Fruit fly (Drosophila melanogaster) whole organism, prepupa: ENCODE measurements around the gene bip1.

Source experiments
- Blimp-1 ChIP-seq: fragments of 200-800 bp; sonication (Bioruptor generic); optimal IDR thresholded peaks from 3 replicates; lab custom pipeline; 2017; ENCODE audit warnings: missing biosample characterization, missing genetic modification characterization, mild to moderate bottlenecking, moderate library complexity, missing genetic modification reagents
- CG10631 ChIP-seq: fragments of 200-800 bp; sonication (Bioruptor generic); optimal IDR thresholded peaks from 2 replicates; lab custom pipeline; 2016; ENCODE audit warnings: missing biosample characterization, missing genetic modification characterization
- CG10669 ChIP-seq: fragments of 200-800 bp; sonication (Bioruptor generic); optimal IDR thresholded peaks from 3 replicates; lab custom pipeline; 2018; ENCODE audit warnings: missing biosample characterization, mild to moderate bottlenecking, missing genetic modification characterization, moderate library complexity
- CG11294 ChIP-seq: fragments of 200-800 bp; sonication (Bioruptor generic); IDR thresholded peaks from 2 replicates; pipeline ENCODE4 v1.3.6; 2022; ENCODE audit warnings: missing biosample characterization, missing genetic modification characterization
- CG11762 ChIP-seq: fragments of 200-800 bp; sonication (Bioruptor generic); optimal IDR thresholded peaks from 3 replicates; lab custom pipeline; 2016; ENCODE audit warnings: missing biosample characterization, missing genetic modification characterization; ENCODE audit not compliant: insufficient read depth
- CG15336 ChIP-seq: fragments of 200-800 bp; sonication (Bioruptor generic); IDR thresholded peaks from 2 replicates; pipeline ENCODE4 v1.3.6; 2022; ENCODE audit warnings: missing biosample characterization, missing genetic modification characterization
- CG16779 ChIP-seq: fragments of 200-800 bp; sonication (Bioruptor generic); optimal IDR thresholded peaks from 3 replicates; lab custom pipeline; 2017; ENCODE audit warnings: missing biosample characterization, mild to moderate bottlenecking, missing genetic modification characterization
- CG32006 ChIP-seq: fragments of 200-800 bp; sonication (Bioruptor generic); optimal IDR thresholded peaks from 3 replicates; lab custom pipeline; 2017; ENCODE audit warnings: missing biosample characterization, mild to moderate bottlenecking, missing genetic modification characterization
- CG3919 ChIP-seq: fragments of 200-800 bp; sonication (Bioruptor generic); optimal IDR thresholded peaks from 3 replicates; lab custom pipeline; 2016; ENCODE audit warnings: missing biosample characterization, missing genetic modification characterization
- CG4318 ChIP-seq: fragments of 200-800 bp; sonication (Bioruptor generic); optimal IDR thresholded peaks from 3 replicates; lab custom pipeline; 2017; ENCODE audit warnings: missing biosample characterization, mild to moderate bottlenecking, missing genetic modification characterization
- CG6276 ChIP-seq: fragments of 200-800 bp; sonication (Bioruptor generic); optimal IDR thresholded peaks from 2 replicates; lab custom pipeline; 2017; ENCODE audit warnings: missing biosample characterization, mild to moderate bottlenecking, missing genetic modification characterization
- CG6792 ChIP-seq: fragments of 200-800 bp; sonication (Bioruptor generic); optimal IDR thresholded peaks from 3 replicates; lab custom pipeline; 2016; ENCODE audit warnings: missing biosample characterization, missing genetic modification characterization
- CG6808 ChIP-seq: fragments of 200-800 bp; sonication (Bioruptor generic); optimal IDR thresholded peaks from 3 replicates; lab custom pipeline; 2017; ENCODE audit warnings: missing biosample characterization, missing genetic modification characterization, mild to moderate bottlenecking, moderate library complexity, missing genetic modification reagents
- CG6854 ChIP-seq: fragments of 200-800 bp; sonication (Bioruptor generic); optimal IDR thresholded peaks from 2 replicates; lab custom pipeline; 2017; ENCODE audit warnings: missing biosample characterization, mild to moderate bottlenecking, missing genetic modification characterization
- CG7368 ChIP-seq: fragments of 200-800 bp; sonication (Bioruptor generic); optimal IDR thresholded peaks from 3 replicates; lab custom pipeline; 2016; ENCODE audit warnings: missing biosample characterization, missing genetic modification characterization
- CG8119 ChIP-seq: fragments of 200-800 bp; sonication (Bioruptor generic); IDR thresholded peaks from 3 replicates; pipeline ENCODE4 v1.3.6; 2022; ENCODE audit warnings: missing biosample characterization, missing genetic modification characterization
- CG8319 ChIP-seq: fragments of 200-800 bp; sonication (Bioruptor generic); optimal IDR thresholded peaks from 3 replicates; lab custom pipeline; 2016; ENCODE audit warnings: missing biosample characterization, missing genetic modification characterization
- CG8632 ChIP-seq: fragments of 200-800 bp; sonication (Bioruptor generic); optimal IDR thresholded peaks from 3 replicates; lab custom pipeline; 2016; ENCODE audit warnings: missing biosample characterization, missing genetic modification characterization
- Eip75B ChIP-seq: fragments of 200-800 bp; sonication (Bioruptor generic); optimal IDR thresholded peaks from 3 replicates; lab custom pipeline; 2016; ENCODE audit warnings: missing biosample characterization, missing genetic modification characterization
- Eip78C ChIP-seq: fragments of 200-800 bp; sonication (Bioruptor generic); peaks from one replicate; lab custom pipeline; 2016; ENCODE audit warnings: missing biosample characterization, missing genetic modification characterization
- Ets96B ChIP-seq: fragments of 200-800 bp; optimal IDR thresholded peaks from 2 replicates; lab custom pipeline; 2019; ENCODE audit warnings: missing biosample characterization, mild to moderate bottlenecking, missing genetic modification characterization, moderate library complexity
- Gug ChIP-seq: fragments of 200-800 bp; sonication (Bioruptor generic); IDR thresholded peaks from 2 replicates; pipeline ENCODE4 v1.3.6; 2022; ENCODE audit warnings: missing biosample characterization, missing genetic modification characterization
- Hr38 ChIP-seq: sonication (Bioruptor generic); optimal IDR thresholded peaks from 2 replicates; lab custom pipeline; 2016; ENCODE audit warnings: missing biosample characterization, missing genetic modification characterization
- Hr39 ChIP-seq: fragments of 200-800 bp; sonication (Bioruptor generic); optimal IDR thresholded peaks from 2 replicates; lab custom pipeline; 2016; ENCODE audit warnings: missing biosample characterization, missing genetic modification characterization
- Hr4 ChIP-seq: fragments of 200-800 bp; sonication (Bioruptor generic); optimal IDR thresholded peaks from 3 replicates; lab custom pipeline; 2016; ENCODE audit warnings: missing biosample characterization, missing genetic modification characterization
- Met ChIP-seq: fragments of 200-800 bp; sonication (Bioruptor generic); optimal IDR thresholded peaks from 3 replicates; lab custom pipeline; 2016; ENCODE audit warnings: missing biosample characterization, missing genetic modification characterization
- OdsH ChIP-seq: fragments of 200-800 bp; sonication (Bioruptor generic); optimal IDR thresholded peaks from 3 replicates; lab custom pipeline; 2016; ENCODE audit warnings: missing biosample characterization, missing genetic modification characterization
- Smox ChIP-seq: fragments of 200-800 bp; sonication (Bioruptor generic); optimal IDR thresholded peaks from 3 replicates; lab custom pipeline; 2016; ENCODE audit warnings: missing biosample characterization, missing genetic modification characterization
- Sox14 ChIP-seq: fragments of 200-800 bp; sonication (Bioruptor generic); optimal IDR thresholded peaks from 3 replicates; lab custom pipeline; 2016; ENCODE audit warnings: missing biosample characterization, missing genetic modification characterization
- Sox15 ChIP-seq: fragments of 200-800 bp; sonication (Bioruptor generic); optimal IDR thresholded peaks from 3 replicates; lab custom pipeline; 2016; ENCODE audit warnings: missing biosample characterization, missing genetic modification characterization
- achi ChIP-seq: fragments of 200-800 bp; sonication (Bioruptor generic); optimal IDR thresholded peaks from 3 replicates; lab custom pipeline; 2016; ENCODE audit warnings: missing biosample characterization, missing genetic modification characterization
- acj6 ChIP-seq: fragments of 200-800 bp; sonication (Bioruptor generic); optimal IDR thresholded peaks from 3 replicates; lab custom pipeline; 2016; ENCODE audit warnings: missing biosample characterization, missing genetic modification characterization
- cyc ChIP-seq: fragments of 200-800 bp; sonication (Bioruptor generic); optimal IDR thresholded peaks from 3 replicates; lab custom pipeline; 2016; ENCODE audit warnings: missing biosample characterization, missing genetic modification characterization
- dsx ChIP-seq: fragments of 200-800 bp; optimal IDR thresholded peaks from 3 replicates; lab custom pipeline; 2019; ENCODE audit warnings: missing biosample characterization, mild to moderate bottlenecking, missing genetic modification characterization, moderate library complexity; ENCODE audit not compliant: poor library complexity, severe bottlenecking
- eg ChIP-seq: fragments of 200-800 bp; sonication (Bioruptor generic); IDR thresholded peaks from 3 replicates; pipeline ENCODE4 v1.3.6; 2022; ENCODE audit warnings: missing biosample characterization, missing genetic modification characterization
- esn ChIP-seq: fragments of 200-800 bp; sonication (Bioruptor generic); optimal IDR thresholded peaks from 2 replicates; lab custom pipeline; 2016; ENCODE audit warnings: missing biosample characterization, mild to moderate bottlenecking, missing genetic modification characterization, moderate library complexity
- fkh ChIP-seq: fragments of 200-800 bp; sonication (Bioruptor generic); optimal IDR thresholded peaks from 3 replicates; lab custom pipeline; 2017; ENCODE audit warnings: missing biosample characterization, mild to moderate bottlenecking, missing genetic modification characterization, moderate library complexity
- pdm3 ChIP-seq: fragments of 200-800 bp; sonication (Bioruptor generic); optimal IDR thresholded peaks from 3 replicates; lab custom pipeline; 2016; ENCODE audit warnings: missing biosample characterization, missing genetic modification characterization
- ss ChIP-seq, 2 experiments: fragments of 200-800 bp; sonication (Bioruptor generic); optimal IDR thresholded peaks; 2 replicates in 1 of 2; 3 replicates in 1 of 2; lab custom pipeline; 2017 to 2018; ENCODE audit warnings: mild to moderate bottlenecking in 2 of 2, missing biosample characterization in 2 of 2, missing genetic modification characterization in 2 of 2, moderate library complexity in 1 of 2
- svp ChIP-seq: fragments of 200-800 bp; sonication (Bioruptor generic); peaks from one replicate; lab custom pipeline; 2016; ENCODE audit warnings: missing biosample characterization, missing genetic modification characterization
- vri ChIP-seq: fragments of 200-800 bp; sonication (Bioruptor generic); optimal IDR thresholded peaks from 3 replicates; lab custom pipeline; 2016; ENCODE audit warnings: missing biosample characterization, mild to moderate bottlenecking, missing genetic modification characterization

Gene bip1

dm6 chr3L:8076160-8076559, 17.6 kb upstream of the bip1 start (continued):
- TF ChIP-seq CG6808 (GFP tag; lab: Kevin White, UChicago): peak; percentile 28
- peak; percentile 37 for TF ChIP-seq dsx (GFP tag; lab: Kevin White, UChicago)
- TF ChIP-seq CG6276: peak; percentile 5
- no peak; the same call in 2 of the 3 replicates for TF ChIP-seq CG8119 (GFP tag; lab: Robert Waterston, UW)
- peak; percentile 21 for TF ChIP-seq acj6 (GFP tag; lab: Kevin White, UChicago)
- TF ChIP-seq CG10631 (GFP tag; lab: Kevin White, UChicago): peak; percentile 17
- no peak for TF ChIP-seq OdsH
- TF ChIP-seq Smox (GFP tag; lab: Kevin White, UChicago): no peak
- peak; percentile 9 for TF ChIP-seq achi
- TF ChIP-seq CG6792 (GFP tag; lab: Kevin White, UChicago): peak; percentile 28
- no peak for TF ChIP-seq CG16779 (tag; lab: Kevin White, UChicago)
- TF ChIP-seq CG4318: no peak
- TF ChIP-seq pdm3 (GFP tag; lab: Kevin White, UChicago): no peak
- peak; percentile 89 for TF ChIP-seq Eip78C (GFP tag; lab: Kevin White, UChicago)
- TF ChIP-seq CG3919: peak; percentile 46
- no peak for TF ChIP-seq Met (GFP tag; lab: Kevin White, UChicago)
- no peak for TF ChIP-seq Sox15 (GFP tag; lab: Kevin White, UChicago)
- TF ChIP-seq CG8632 (GFP tag; lab: Kevin White, UChicago): no peak
- TF ChIP-seq, all 60 proteins: peak for 29

- TF ChIP-seq CG11762 (GFP tag; lab: Kevin White, UChicago): no peak
- peak; percentile 65 for TF ChIP-seq fkh (GFP tag; lab: Kevin White, UChicago)
- TF ChIP-seq, all 60 proteins: peak for 1
Observed at dm6 chr3L:8074944-8075343, 16.4 kb upstream of the bip1 start.

- TF ChIP-seq svp (peak; percentile 33), CG7368 (no peak), CG6276 (no peak), fkh (GFP tag; lab: Kevin White, UChicago) (peak; percentile 58)
Observed at dm6 chr3L:8073872-8074271, 15.4 kb upstream of the bip1 start.

- TF ChIP-seq CG4318 (peak; percentile 20), eg (GFP tag; lab: Robert Waterston, UW) (peak; percentile 13; the same call in 1 of the 3 replicates), CG6854 (GFP tag; lab: Kevin White, UChicago) (no peak), CG32006 (GFP tag; lab: Kevin White, UChicago) (peak; percentile 54), CG15336 (GFP tag; lab: Robert Waterston, UW) (no peak), Hr4 (GFP tag; lab: Kevin White, UChicago) (peak; percentile 17), Eip78C (GFP tag; lab: Kevin White, UChicago) (peak; percentile 12), Hr39 (GFP tag; lab: Kevin White, UChicago) (no peak), esn (peak; percentile 7)
- TF ChIP-seq, all 60 proteins: peak for 6
Observed at dm6 chr3L:8073370-8073769, 14.9 kb upstream of the bip1 start.

dm6 chr3L:8072720-8073119, 14.2 kb upstream of the bip1 start:
- no peak for TF ChIP-seq Hr38 (GFP tag; lab: Kevin White, UChicago)
- peak; percentile 26 for TF ChIP-seq CG10631 (GFP tag; lab: Kevin White, UChicago)
- peak; percentile 84 for TF ChIP-seq CG15336 (GFP tag; lab: Robert Waterston, UW)
- TF ChIP-seq CG16779 (tag; lab: Kevin White, UChicago): peak; percentile 25
- TF ChIP-seq Blimp-1 (GFP tag; lab: Kevin White, UChicago): peak; percentile 17
- TF ChIP-seq Ets96B: peak; percentile 41
- TF ChIP-seq OdsH: peak; percentile 46
- TF ChIP-seq vri (GFP tag; lab: Kevin White, UChicago): peak; percentile 17
- peak; percentile 57 for TF ChIP-seq Smox (GFP tag; lab: Kevin White, UChicago)
- TF ChIP-seq Eip75B (GFP tag; lab: Kevin White, UChicago): peak; percentile 69
- peak; percentile 89 for TF ChIP-seq CG6276
- TF ChIP-seq svp: peak; percentile 82
- peak; percentile 30 for TF ChIP-seq CG6854 (GFP tag; lab: Kevin White, UChicago)
- TF ChIP-seq CG10669 (GFP tag; lab: Kevin White, UChicago): peak; percentile 33
- peak; percentile 77 for TF ChIP-seq cyc (GFP tag; lab: Kevin White, UChicago)
- TF ChIP-seq pdm3 (GFP tag; lab: Kevin White, UChicago): peak; percentile 49
- peak; percentile 53 for TF ChIP-seq CG6792 (GFP tag; lab: Kevin White, UChicago)
- TF ChIP-seq achi: peak; percentile 52
- peak; percentile 59 for TF ChIP-seq CG8319
- TF ChIP-seq CG32006 (GFP tag; lab: Kevin White, UChicago): peak; percentile 71
- peak; percentile 56 for TF ChIP-seq fkh (GFP tag; lab: Kevin White, UChicago)
- no peak for TF ChIP-seq ss (GFP tag; optimal IDR thresholded peaks at IDR 0.05; lab: Kevin White, UChicago)
- no peak for TF ChIP-seq CG4318
- TF ChIP-seq CG8632 (GFP tag; lab: Kevin White, UChicago): no peak
- peak; percentile 48; the same call in 1 of the 2 replicates for TF ChIP-seq Gug (GFP tag; lab: Robert Waterston, UW)
- peak; percentile 37 for TF ChIP-seq Sox14 (GFP tag; lab: Kevin White, UChicago)
- no peak; the same call in 1 of the 2 replicates for TF ChIP-seq CG11294 (GFP tag; lab: Robert Waterston, UW)
